Worm (Caenorhabditis elegans) whole organism, mixed stage, embryonic: ENCODE results near the gene dnc-2.

Source experiments
- blmp-1 ChIP-seq: fragments of 150-350 bp; optimal IDR thresholded peaks from 2 replicates; lab custom pipeline; 2014; ENCODE audit warnings: missing biosample characterization, missing genetic modification characterization
- ceh-83 ChIP-seq: fragments of 200-800 bp; sonication (Bioruptor generic); optimal IDR thresholded peaks from 2 replicates; lab custom pipeline; 2018; ENCODE audit warnings: mild to moderate bottlenecking, missing genetic modification characterization, missing compliant biosample characterization
- ces-1 ChIP-seq: fragments of 150-350 bp; optimal IDR thresholded peaks from 2 replicates; lab custom pipeline; 2014; ENCODE audit warnings: missing biosample characterization, missing genetic modification reagents, missing genetic modification characterization
- mep-1 ChIP-seq: fragments of 150-350 bp; optimal IDR thresholded peaks from 2 replicates; lab custom pipeline; 2017; ENCODE audit warnings: missing biosample characterization, missing genetic modification reagents, missing genetic modification characterization, inconsistent platforms
- nhr-12 ChIP-seq: fragments of 150-350 bp; optimal IDR thresholded peaks from 2 replicates; lab custom pipeline; 2014; ENCODE audit warnings: missing biosample characterization, missing genetic modification characterization
- nhr-237 ChIP-seq: fragments of 150-350 bp; optimal IDR thresholded peaks from 2 replicates; lab custom pipeline; 2014; ENCODE audit warnings: missing biosample characterization, missing genetic modification characterization
- pha-4 ChIP-seq: fragments of 150-350 bp; optimal IDR thresholded peaks from 2 replicates; lab custom pipeline; 2018; ENCODE audit warnings: missing biosample characterization, missing genetic modification reagents, missing genetic modification characterization
- sem-2 ChIP-seq: fragments of 200-800 bp; sonication (Bioruptor generic); optimal IDR thresholded peaks from 2 replicates; lab custom pipeline; 2018; ENCODE audit warnings: mild to moderate bottlenecking, missing genetic modification characterization, missing compliant biosample characterization
- sptf-1 ChIP-seq: sonication (generic microtip); optimal IDR thresholded peaks from 2 replicates; lab custom pipeline; 2017; ENCODE audit warnings: mild to moderate bottlenecking, missing genetic modification characterization, moderate library complexity, missing compliant biosample characterization
- unc-62 ChIP-seq: fragments of 150-350 bp; optimal IDR thresholded peaks from 2 replicates; lab custom pipeline; 2014; ENCODE audit warnings: missing biosample characterization, missing genetic modification reagents, missing genetic modification characterization
- ztf-11 ChIP-seq: fragments of 150-350 bp; optimal IDR thresholded peaks from 2 replicates; lab custom pipeline; 2014; ENCODE audit warnings: missing biosample characterization, missing genetic modification characterization

ce11 chrIII:5940525-5940974 is 15.0 kb upstream of the dnc-2 start:
- TF ChIP-seq blmp-1 = no peak
- no peak for TF ChIP-seq nhr-12 (tag; lab: Kevin White, UChicago)
- TF ChIP-seq ceh-83 (GFP tag; lab: Kevin White, UChicago) = no peak
- no peak for TF ChIP-seq sptf-1
- no peak for TF ChIP-seq ztf-11
- peak; percentile 45 for TF ChIP-seq mep-1 (tag; lab: Kevin White, UChicago)
- TF ChIP-seq nhr-237 (tag; lab: Kevin White, UChicago) = no peak
- TF ChIP-seq pha-4 (tag; lab: Kevin White, UChicago) = no peak
- peak; percentile 13 for TF ChIP-seq ces-1 (GFP tag; lab: Kevin White, UChicago)
- peak; percentile 30 for TF ChIP-seq unc-62 (GFP tag; lab: Kevin White, UChicago)
- TF ChIP-seq sem-2 = no peak
